Worm (Caenorhabditis elegans) whole organism, late embryonic: Measurements from ENCODE around the gene R02F11.9.
"Not testable (repeated sequence)": the region's sequence is repeated elsewhere in the genome, so short reads cannot be mapped to it uniquely, and the experiment has no call there.

Experiments used
- C08G9.2 ChIP-seq: sonication (generic microtip); optimal IDR thresholded peaks from 2 replicates; lab custom pipeline; 2016; ENCODE audit warnings: mild to moderate bottlenecking, missing genetic modification characterization, moderate library complexity, missing compliant biosample characterization
- C38D4.7 ChIP-seq: fragments of 200-800 bp; sonication (Bioruptor generic); optimal IDR thresholded peaks from 2 replicates; lab custom pipeline; 2018; ENCODE audit warnings: mild to moderate bottlenecking, missing genetic modification characterization, moderate library complexity, missing compliant biosample characterization
- K09A11.1 ChIP-seq: sonication (generic microtip); optimal IDR thresholded peaks from 2 replicates; lab custom pipeline; 2017; ENCODE audit warnings: antibody characterized with exemption, mild to moderate bottlenecking, missing genetic modification characterization, missing compliant biosample characterization; ENCODE audit not compliant: insufficient read depth
- Y22D7AL.16 ChIP-seq: sonication (generic microtip); optimal IDR thresholded peaks from 2 replicates; lab custom pipeline; 2016; ENCODE audit warnings: missing genetic modification characterization, missing compliant biosample characterization
- ama-1 ChIP-seq: fragments of 150-350 bp; optimal IDR thresholded peaks from 2 replicates; lab custom pipeline; 2014
- ceh-14 ChIP-seq: sonication (generic microtip); optimal IDR thresholded peaks from 2 replicates; lab custom pipeline; 2016; ENCODE audit warnings: missing genotype, missing genetic modification characterization, missing compliant biosample characterization
- ceh-19 ChIP-seq: fragments of 200-800 bp; sonication (Bioruptor generic); optimal IDR thresholded peaks from 2 replicates; lab custom pipeline; 2018; ENCODE audit warnings: mild to moderate bottlenecking, missing genetic modification characterization, missing compliant biosample characterization
- ceh-2 ChIP-seq: sonication (generic microtip); optimal IDR thresholded peaks from 2 replicates; lab custom pipeline; 2016; ENCODE audit warnings: missing genotype, missing genetic modification characterization, missing compliant biosample characterization
- ceh-22 ChIP-seq: sonication (generic microtip); optimal IDR thresholded peaks from 2 replicates; lab custom pipeline; 2017; ENCODE audit warnings: missing biosample characterization, missing genetic modification characterization
- ceh-24 ChIP-seq: sonication (generic microtip); optimal IDR thresholded peaks from 2 replicates; lab custom pipeline; 2016; ENCODE audit warnings: mild to moderate bottlenecking, missing genetic modification characterization, missing compliant biosample characterization
- ceh-30 ChIP-seq: fragments of 150-350 bp; optimal IDR thresholded peaks from 2 replicates; lab custom pipeline; 2014; ENCODE audit warnings: missing biosample characterization, missing genetic modification characterization
- ceh-34 ChIP-seq: sonication (generic microtip); optimal IDR thresholded peaks from 2 replicates; lab custom pipeline; 2016; ENCODE audit warnings: mild to moderate bottlenecking, missing genetic modification characterization, missing compliant biosample characterization
- ceh-45 ChIP-seq: fragments of 200-800 bp; sonication (Bioruptor generic); IDR thresholded peaks from 2 replicates; pipeline ENCODE4 v1.3.6; 2022; ENCODE audit warnings: missing genetic modification reagents, missing genetic modification characterization, missing compliant biosample characterization
- ceh-48 ChIP-seq: sonication (generic microtip); optimal IDR thresholded peaks from 2 replicates; lab custom pipeline; 2016; ENCODE audit warnings: missing genetic modification characterization, inconsistent platforms, missing compliant biosample characterization
- dmd-4 ChIP-seq: sonication (generic microtip); optimal IDR thresholded peaks from 2 replicates; lab custom pipeline; 2016; ENCODE audit warnings: borderline replicate concordance, missing genetic modification characterization, missing compliant biosample characterization
- dve-1 ChIP-seq: sonication (generic microtip); optimal IDR thresholded peaks from 2 replicates; lab custom pipeline; 2017; ENCODE audit warnings: antibody characterized with exemption, mild to moderate bottlenecking, missing genetic modification characterization, missing compliant biosample characterization
- ets-4 ChIP-seq: sonication (generic microtip); optimal IDR thresholded peaks from 2 replicates; lab custom pipeline; 2016; ENCODE audit warnings: missing genetic modification characterization, missing compliant biosample characterization
- fax-1 ChIP-seq: sonication (generic microtip); optimal IDR thresholded peaks from 2 replicates; lab custom pipeline; 2016; ENCODE audit warnings: missing genotype, missing genetic modification characterization, missing compliant biosample characterization
- fkh-10 ChIP-seq: fragments of 150-350 bp; optimal IDR thresholded peaks from 2 replicates; lab custom pipeline; 2014; ENCODE audit warnings: missing biosample characterization, missing genetic modification reagents, missing genetic modification characterization
- gmeb-2 ChIP-seq: sonication (generic microtip); optimal IDR thresholded peaks from 2 replicates; lab custom pipeline; 2016; ENCODE audit warnings: missing genetic modification characterization, inconsistent platforms, missing compliant biosample characterization
- hlh-13 ChIP-seq: fragments of 200-800 bp; sonication (Bioruptor generic); optimal IDR thresholded peaks from 2 replicates; lab custom pipeline; 2018; ENCODE audit warnings: mild to moderate bottlenecking, missing genetic modification characterization, missing compliant biosample characterization
- hlh-15 ChIP-seq: sonication (generic microtip); optimal IDR thresholded peaks from 2 replicates; lab custom pipeline; 2016; ENCODE audit warnings: missing genetic modification characterization, missing compliant biosample characterization
- hlh-30 ChIP-seq: sonication (generic microtip); optimal IDR thresholded peaks from 2 replicates; lab custom pipeline; 2017; ENCODE audit warnings: antibody characterized with exemption, missing genetic modification characterization, missing compliant biosample characterization; ENCODE audit not compliant: insufficient read depth
- hlh-6 ChIP-seq: sonication (generic microtip); optimal IDR thresholded peaks from 2 replicates; lab custom pipeline; 2016; ENCODE audit warnings: missing genotype, missing genetic modification characterization, missing compliant biosample characterization
- hlh-8 ChIP-seq: sonication (generic microtip); optimal IDR thresholded peaks from 2 replicates; lab custom pipeline; 2016; ENCODE audit warnings: missing genotype, missing genetic modification characterization, missing compliant biosample characterization
- lim-6 ChIP-seq: sonication (generic microtip); optimal IDR thresholded peaks from 2 replicates; lab custom pipeline; 2016; ENCODE audit warnings: missing genetic modification characterization, missing compliant biosample characterization
- lin-11 ChIP-seq: fragments of 200-800 bp; sonication (Bioruptor generic); optimal IDR thresholded peaks from 2 replicates; lab custom pipeline; 2018; ENCODE audit warnings: mild to moderate bottlenecking, missing genetic modification characterization, missing compliant biosample characterization
- madf-2 ChIP-seq: sonication (generic microtip); optimal IDR thresholded peaks from 2 replicates; lab custom pipeline; 2017; ENCODE audit warnings: missing genetic modification characterization, missing compliant biosample characterization
- mec-3 ChIP-seq: sonication (generic microtip); optimal IDR thresholded peaks from 2 replicates; lab custom pipeline; 2016; ENCODE audit warnings: borderline replicate concordance, missing genetic modification characterization, missing compliant biosample characterization
- odd-2 ChIP-seq: sonication (generic microtip); optimal IDR thresholded peaks from 2 replicates; lab custom pipeline; 2017; ENCODE audit warnings: antibody characterized with exemption, mild to moderate bottlenecking, missing genetic modification characterization, missing compliant biosample characterization
- pag-3 ChIP-seq: sonication (generic microtip); optimal IDR thresholded peaks from 2 replicates; lab custom pipeline; 2016; ENCODE audit warnings: missing compliant biosample characterization, missing genetic modification characterization, borderline replicate concordance
- pat-9 ChIP-seq: fragments of 200-800 bp; sonication (Bioruptor generic); optimal IDR thresholded peaks from 2 replicates; lab custom pipeline; 2018; ENCODE audit warnings: mild to moderate bottlenecking, missing genetic modification characterization, moderate library complexity, missing compliant biosample characterization
- pax-1 ChIP-seq: fragments of 150-350 bp; optimal IDR thresholded peaks from 2 replicates; lab custom pipeline; 2014; ENCODE audit warnings: missing biosample characterization, missing genetic modification characterization
- pha-4 ChIP-seq: fragments of 150-350 bp; optimal IDR thresholded peaks from 2 replicates; lab custom pipeline; 2018; ENCODE audit warnings: missing biosample characterization, missing genetic modification reagents, missing genetic modification characterization
- pros-1 ChIP-seq: fragments of 150-350 bp; optimal IDR thresholded peaks from 2 replicates; lab custom pipeline; 2014; ENCODE audit warnings: missing biosample characterization, missing genetic modification reagents, missing genetic modification characterization
- ref-2 ChIP-seq: sonication (generic microtip); optimal IDR thresholded peaks from 2 replicates; lab custom pipeline; 2016; ENCODE audit warnings: missing genetic modification characterization, missing compliant biosample characterization
- tbx-2 ChIP-seq: sonication (generic microtip); optimal IDR thresholded peaks from 2 replicates; lab custom pipeline; 2016; ENCODE audit warnings: missing genetic modification characterization, missing compliant biosample characterization
- tbx-7 ChIP-seq: sonication (generic microtip); optimal IDR thresholded peaks from 2 replicates; lab custom pipeline; 2016; ENCODE audit warnings: missing genotype, missing genetic modification characterization, missing compliant biosample characterization
- ttx-3 ChIP-seq: sonication (generic microtip); optimal IDR thresholded peaks from 2 replicates; lab custom pipeline; 2016; ENCODE audit warnings: missing genetic modification reagents, missing genetic modification characterization, missing compliant biosample characterization
- unc-42 ChIP-seq: sonication (generic microtip); optimal IDR thresholded peaks from 2 replicates; lab custom pipeline; 2016; ENCODE audit warnings: missing genotype, missing genetic modification characterization, missing compliant biosample characterization
- unc-86 ChIP-seq: sonication (generic microtip); optimal IDR thresholded peaks from 2 replicates; lab custom pipeline; 2016; ENCODE audit warnings: missing genetic modification characterization, missing compliant biosample characterization

Gene R02F11.9

ce11 chrV:4758019-4758418 lies 29.2 kb upstream of the R02F11.9 start:
- no peak for TF ChIP-seq hlh-13
- TF ChIP-seq dmd-4 (tag; lab: Kevin White, UChicago): no peak
- TF ChIP-seq mec-3 (tag; lab: Kevin White, UChicago): no peak
- no peak for TF ChIP-seq ceh-14 (tag; lab: Kevin White, UChicago)
- TF ChIP-seq ceh-19 (GFP tag; lab: Kevin White, UChicago): no peak
- no peak for TF ChIP-seq pax-1 (tag; lab: Kevin White, UChicago)
- no peak for TF ChIP-seq hlh-15 (tag; lab: Kevin White, UChicago)
- TF ChIP-seq ceh-22 (tag; lab: Kevin White, UChicago): no peak
- no peak for TF ChIP-seq ama-1 (lab: Kevin White, UChicago)

DNA sequence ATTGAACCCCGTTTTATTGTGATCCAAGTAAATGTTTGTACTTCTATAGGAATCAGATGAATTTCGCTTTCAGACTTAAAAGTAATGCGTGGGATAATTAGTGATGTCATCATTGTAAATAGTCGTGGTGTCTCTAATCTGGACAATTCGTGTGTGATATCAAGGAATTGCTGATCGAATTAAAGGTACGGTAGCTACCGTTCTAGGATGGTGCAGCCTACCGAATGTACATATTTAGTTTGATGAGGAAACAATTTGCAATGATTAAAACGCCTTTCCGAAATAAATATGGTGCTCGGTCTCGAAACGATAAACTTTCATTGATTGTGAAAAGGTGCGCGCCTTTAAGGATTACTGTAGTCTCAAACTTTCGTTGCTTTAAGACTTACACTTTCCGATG lies 28.7 kb upstream of the R02F11.9 start:
- no peak for TF ChIP-seq gmeb-2 (tag; lab: Kevin White, UChicago)
- no peak for TF ChIP-seq tbx-7 (tag; lab: Kevin White, UChicago)
- no peak for TF ChIP-seq lim-6 (tag; lab: Kevin White, UChicago)
- TF ChIP-seq fkh-10 (GFP tag; lab: Kevin White, UChicago): no peak
- no peak for TF ChIP-seq K09A11.1 (tag; lab: Kevin White, UChicago)
- TF ChIP-seq ceh-22 (tag; lab: Kevin White, UChicago): no peak
- no peak for TF ChIP-seq pha-4 (tag; lab: Kevin White, UChicago)
- no peak for TF ChIP-seq madf-2 (tag; lab: Kevin White, UChicago)
- TF ChIP-seq Y22D7AL.16 (tag; lab: Kevin White, UChicago): no peak
- no peak for TF ChIP-seq hlh-6
- no peak for TF ChIP-seq ref-2 (tag; lab: Kevin White, UChicago)
- no peak for TF ChIP-seq pros-1 (tag; lab: Kevin White, UChicago)
- TF ChIP-seq pag-3 (tag; lab: Kevin White, UChicago): no peak
- TF ChIP-seq dve-1 (tag; lab: Kevin White, UChicago): no peak

DNA sequence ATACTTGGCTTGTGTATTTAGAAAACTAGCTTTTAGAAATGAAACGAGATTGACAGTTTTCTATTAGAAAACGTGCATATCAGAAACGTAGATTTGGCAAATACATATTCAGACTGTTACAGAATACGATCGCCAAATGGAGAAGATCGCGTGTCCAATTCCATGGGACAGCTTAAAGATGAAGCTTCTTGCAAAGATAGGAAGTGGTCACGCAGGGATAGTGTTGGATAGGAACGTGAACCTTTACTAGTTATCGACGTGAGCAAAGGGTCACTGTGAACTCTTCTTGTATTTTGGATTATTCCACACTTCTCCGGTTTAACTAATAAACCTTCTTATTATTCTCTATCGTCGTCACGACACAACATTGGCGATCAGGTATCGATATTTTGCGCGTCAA lies 26.6 kb upstream of the R02F11.9 start, which contains the start of gene bgnt-1.4:
Gene bgnt-1.4 (plus strand): TSS at position 301 of the 400 bp plus-strand sequence.
- TF ChIP-seq pat-9 (tag; lab: Kevin White, UChicago); fkh-10 (GFP tag; lab: Kevin White, UChicago); unc-86 (tag; lab: Kevin White, UChicago): not testable (repeated sequence)

ce11 chrV:4766501-4766900 lies 20.8 kb upstream of the R02F11.9 start, which contains the start of gene C18G1.8:
TSS of gene C18G1.8 (minus strand) at chrV:4766601.
- TF ChIP-seq fax-1 (tag; lab: Kevin White, UChicago) (no peak), odd-2 (tag; lab: Kevin White, UChicago) (no peak), lin-11 (tag; lab: Kevin White, UChicago) (no peak), hlh-6 (no peak), ceh-2 (no peak), C08G9.2 (tag; lab: Kevin White, UChicago) (no peak), ceh-45 (GFP tag; lab: Robert Waterston, UW) (no peak), ceh-24 (tag; lab: Kevin White, UChicago) (no peak), ets-4 (tag; lab: Kevin White, UChicago) (no peak), C38D4.7 (GFP tag; lab: Kevin White, UChicago) (no peak), ceh-34 (tag; lab: Kevin White, UChicago) (no peak)

- TF ChIP-seq ceh-22 (tag; lab: Kevin White, UChicago) (no peak), hlh-30 (no peak), lin-11 (tag; lab: Kevin White, UChicago) (no peak), tbx-2 (tag; lab: Kevin White, UChicago) (no peak), mec-3 (tag; lab: Kevin White, UChicago) (no peak), C08G9.2 (tag; lab: Kevin White, UChicago) (no peak), fax-1 (tag; lab: Kevin White, UChicago) (no peak), ceh-48 (tag; lab: Kevin White, UChicago) (no peak), ttx-3 (tag; lab: Kevin White, UChicago) (no peak), hlh-13 (no peak), ceh-14 (tag; lab: Kevin White, UChicago) (no peak), ceh-30 (tag; lab: Kevin White, UChicago) (no peak), Y22D7AL.16 (tag; lab: Kevin White, UChicago) (no peak), hlh-15 (tag; lab: Kevin White, UChicago) (no peak), pax-1 (tag; lab: Kevin White, UChicago) (no peak), unc-42 (no peak), pag-3 (tag; lab: Kevin White, UChicago) (no peak), hlh-8 (no peak), C38D4.7 (GFP tag; lab: Kevin White, UChicago) (no peak)
Observed at ce11 chrV:4769633-4770032, 17.6 kb upstream of the R02F11.9 start, which contains the start of gene C18G1.9. TSS of gene C18G1.9 (minus strand) at chrV:4769733.
